Worm (Caenorhabditis elegans) whole organism, dauer: Measurements from ENCODE around the gene ZK418.5.

Experiments
- unc-62 ChIP-seq: sonication (generic microtip); optimal IDR thresholded peaks from 2 replicates; lab custom pipeline; 2017; ENCODE audit warnings: missing biosample characterization, missing genetic modification reagents, missing genetic modification characterization

The ZK418.5 gene

ce11 chrIII:7045643-7046042 is 28.0 kb downstream of the ZK418.5 start, which contains the start of gene R01H2.7:
Gene R01H2.7, minus strand, starts transcription at chrIII:7045743.
- TF ChIP-seq unc-62 = no peak

- TF ChIP-seq unc-62 = no peak
Observed at ce11 chrIII:7034252-7035223, 39.1 kb downstream of the ZK418.5 start.

- TF ChIP-seq unc-62 = no peak
Observed at ce11 chrIII:7032070-7032469, 41.6 kb downstream of the ZK418.5 start.

DNA sequence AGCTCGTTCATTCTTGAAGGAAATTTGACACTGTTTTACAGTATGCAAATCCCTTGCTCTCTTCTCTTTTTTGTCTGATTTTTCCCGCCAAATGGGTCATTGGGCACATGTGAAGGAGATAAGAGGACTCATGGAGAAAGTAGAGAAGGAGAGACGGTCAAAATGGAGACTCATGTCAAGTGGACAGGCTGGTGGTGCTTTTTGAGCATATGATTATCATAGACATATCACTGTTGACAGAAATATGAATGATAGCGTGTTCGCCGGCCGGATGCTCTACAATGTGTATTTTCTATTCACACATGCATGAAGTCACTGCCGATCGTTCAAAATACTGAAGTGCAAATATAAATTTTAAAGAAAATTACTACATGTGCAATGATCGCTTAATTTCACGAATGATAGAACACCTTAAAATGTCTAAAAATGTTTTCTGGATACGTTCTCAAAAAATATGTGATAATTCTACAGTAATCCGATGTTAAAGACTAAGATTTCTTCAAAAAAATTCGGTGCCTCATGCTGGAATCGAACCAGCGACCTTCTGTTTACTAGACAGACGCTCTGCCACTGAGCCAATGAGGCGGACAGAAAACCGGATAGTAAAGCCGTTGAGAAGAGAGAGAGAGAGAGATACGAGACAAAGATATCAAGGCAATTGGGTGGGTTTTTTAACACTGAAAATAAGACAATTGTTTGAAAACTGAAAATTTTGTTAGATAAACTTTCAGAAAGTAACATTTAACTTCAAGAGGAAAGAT is 43.4 kb downstream of the ZK418.5 start:
- TF ChIP-seq unc-62 = no peak

- no peak for TF ChIP-seq unc-62
Observed at ce11 chrIII:7029105-7029504, 44.5 kb downstream of the ZK418.5 start, which contains the start of gene cyk-1. Gene cyk-1, minus strand, starts transcription at chrIII:7029205.

DNA sequence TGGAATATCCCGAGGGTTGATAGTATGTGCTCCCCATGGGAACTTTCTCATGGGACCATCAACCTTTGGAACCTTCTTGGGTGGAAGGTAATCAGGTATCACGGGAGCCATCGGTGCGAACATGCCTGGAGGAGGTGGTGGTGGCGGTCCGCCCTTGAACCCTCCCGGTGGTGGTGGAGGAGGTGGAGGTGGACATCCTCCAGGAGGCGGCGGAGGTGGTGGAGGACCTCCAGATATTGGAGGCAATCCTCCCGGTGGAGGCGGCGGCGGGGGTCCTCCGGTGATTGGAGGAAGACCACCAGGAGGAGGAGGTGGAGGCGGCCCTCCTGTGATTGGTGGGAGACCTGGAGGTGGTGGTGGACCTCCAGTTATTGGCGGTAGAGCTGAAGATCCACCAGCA is 47.8 kb downstream of the ZK418.5 start:
- no peak for TF ChIP-seq unc-62
